Fruit fly (Drosophila melanogaster): ENCODE results near the gene Cp110.

- TF ChIP-seq psq (optimal IDR thresholded peaks at IDR 0.05): no peak
- TF ChIP-seq EcR (GFP tag; optimal IDR thresholded peaks at IDR 0.05): no peak
- no peak for TF ChIP-seq CG8478 (optimal IDR thresholded peaks at IDR 0.05)
- TF ChIP-seq usp (GFP tag; optimal IDR thresholded peaks at IDR 0.05): no peak
- no peak for TF ChIP-seq Dll (optimal IDR thresholded peaks at IDR 0.05)
- no peak for TF ChIP-seq pan (optimal IDR thresholded peaks at IDR 0.05)
These were observed 47.9 kb downstream of the Cp110 start, which contains the start of gene S6kII for dm6 chrX:22529664-22530321.
